Worm (Caenorhabditis elegans) whole organism, young adult: ENCODE measurements around the gene slcr-46.1.

Experiments used
- efl-1 ChIP-seq: fragments of 150-350 bp; optimal IDR thresholded peaks from 2 replicates; lab custom pipeline; 2014; ENCODE audit warnings: missing biosample characterization, missing genetic modification reagents, missing genetic modification characterization
- lin-35 ChIP-seq, 3 experiments: fragments of 150-350 bp in 2 of 3; sonication (generic microtip) in 1 of 3; optimal IDR thresholded peaks; 2 replicates each; lab custom pipeline; 2014 to 2018; ENCODE audit warnings: missing biosample characterization in 3 of 3, missing genetic modification characterization in 3 of 3, missing genetic modification reagents in 3 of 3
- nfya-1 ChIP-seq: sonication (generic microtip); optimal IDR thresholded peaks from 2 replicates; lab custom pipeline; 2017; ENCODE audit warnings: antibody characterized with exemption, missing compliant biosample characterization, missing genetic modification characterization, borderline replicate concordance; ENCODE audit not compliant: insufficient read depth
- nhr-120 ChIP-seq: fragments of 200-800 bp; sonication (Bioruptor generic); IDR thresholded peaks from 2 replicates; pipeline ENCODE4 v1.3.6; 2022; ENCODE audit warnings: missing genetic modification characterization, missing compliant biosample characterization
- sea-2 ChIP-seq: fragments of 200-800 bp; sonication (Bioruptor generic); IDR thresholded peaks from 2 replicates; pipeline ENCODE4 v1.3.6; 2022; ENCODE audit warnings: missing genetic modification characterization, missing compliant biosample characterization

DNA sequence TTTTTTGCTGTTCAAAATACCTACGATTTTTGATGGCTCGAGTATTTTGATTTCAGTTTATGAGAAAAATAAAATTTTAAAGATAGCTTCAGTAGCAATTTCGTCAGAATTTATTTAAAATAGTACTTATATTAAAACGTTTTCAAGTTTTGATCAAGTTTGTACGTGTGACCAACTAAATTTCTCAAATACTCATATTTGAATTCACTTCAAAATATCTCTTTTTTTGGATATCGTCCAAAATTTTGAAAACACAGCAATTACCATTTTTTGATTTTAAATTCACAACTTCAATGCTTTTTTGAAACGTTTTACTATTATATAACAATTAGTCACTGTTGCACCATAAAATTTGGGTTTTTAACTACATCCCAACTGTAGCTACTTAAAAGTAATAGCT, 5.3 kb upstream of the slcr-46.1 start:
- no peak for TF ChIP-seq lin-35 (GFP tag; optimal IDR thresholded peaks at IDR 0.05; lab: Kevin White, UChicago)
- no peak for TF ChIP-seq nfya-1 (tag; lab: Kevin White, UChicago)
- TF ChIP-seq nhr-120 = no peak
- TF ChIP-seq efl-1 (GFP tag; lab: Kevin White, UChicago) = no peak
- TF ChIP-seq sea-2 (GFP tag; lab: Robert Waterston, UW) = no peak
